Worm (Caenorhabditis elegans) whole organism, L4 larva: Measurements from ENCODE around the gene M04D8.8.

Experiments used
- lin-39 ChIP-seq: fragments of 150-350 bp; optimal IDR thresholded peaks from 2 replicates; lab custom pipeline; 2014; ENCODE audit warnings: missing biosample characterization, missing genetic modification reagents, missing genetic modification characterization
- nhr-42 ChIP-seq: fragments of 200-800 bp; sonication (Bioruptor generic); IDR thresholded peaks from 2 replicates; pipeline ENCODE4 v1.3.6; 2022; ENCODE audit warnings: missing genetic modification characterization, missing compliant biosample characterization
- zfp-3 ChIP-seq: fragments of 200-800 bp; sonication (Bioruptor generic); conservative IDR thresholded peaks from 2 replicates; pipeline ENCODE4 v1.3.6; 2022; ENCODE audit warnings: missing genetic modification reagents, missing genetic modification characterization, missing compliant biosample characterization

DNA sequence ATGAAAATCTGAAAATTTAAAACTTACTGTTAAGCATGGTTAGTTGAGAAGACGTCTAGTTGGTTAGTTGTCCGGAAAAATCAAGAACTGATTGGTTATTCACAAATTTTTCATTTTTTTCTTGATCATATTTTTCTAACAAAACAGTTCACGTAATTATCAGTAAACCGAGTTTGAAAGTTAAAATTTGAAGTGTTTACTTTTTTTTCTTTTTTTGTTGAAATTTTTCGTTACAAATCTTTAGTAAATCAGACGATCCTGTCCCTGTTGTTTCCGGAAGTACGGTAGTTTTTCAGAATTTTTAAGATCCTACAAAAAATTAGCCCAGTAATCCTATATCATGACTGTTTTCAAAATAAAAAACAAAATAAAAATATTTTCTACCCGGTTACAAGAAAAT, 33.6 kb upstream of the M04D8.8 start, which contains the start of gene C05B5.2:
- no peak for TF ChIP-seq lin-39 (tag; lab: Kevin White, UChicago)
- TF ChIP-seq zfp-3 (GFP tag; lab: Robert Waterston, UW): no peak
- no peak for TF ChIP-seq nhr-42 (GFP tag; lab: Robert Waterston, UW)
